Fruit fly (Drosophila melanogaster) whole organism, embryonic: ENCODE measurements around the gene CG43850.

Experiments
- ATbp ChIP-seq: fragments of 200-800 bp; sonication (Bioruptor generic); optimal IDR thresholded peaks from 2 replicates; lab custom pipeline; 2017; ENCODE audit warnings: missing biosample characterization, mild to moderate bottlenecking, missing genetic modification characterization, missing genetic modification reagents
- CG10321 ChIP-seq: fragments of 200-800 bp; sonication (Bioruptor generic); IDR thresholded peaks from 2 replicates; pipeline ENCODE4 v1.3.6; 2022; ENCODE audit warnings: missing biosample characterization, missing genetic modification characterization
- CG10565 ChIP-seq: fragments of 200-800 bp; sonication (Bioruptor generic); optimal IDR thresholded peaks from 3 replicates; lab custom pipeline; 2016; ENCODE audit warnings: missing biosample characterization, mild to moderate bottlenecking, missing genetic modification characterization
- CG10959 ChIP-seq: fragments of 200-800 bp; sonication (Bioruptor generic); IDR thresholded peaks from 2 replicates; pipeline ENCODE4 v1.3.6; 2022; ENCODE audit warnings: missing biosample characterization, missing genetic modification characterization
- CG1233 ChIP-seq: fragments of 200-800 bp; sonication (Bioruptor generic); optimal IDR thresholded peaks from 4 replicates; lab custom pipeline; 2018; ENCODE audit warnings: missing biosample characterization, mild to moderate bottlenecking, missing genetic modification characterization
- CG12942 ChIP-seq: fragments of 200-800 bp; sonication (Bioruptor generic); optimal IDR thresholded peaks from 3 replicates; lab custom pipeline; 2016; ENCODE audit warnings: missing biosample characterization, missing genetic modification characterization
- CG13424 ChIP-seq: fragments of 200-800 bp; sonication (Bioruptor generic); optimal IDR thresholded peaks from 2 replicates; lab custom pipeline; 2019; ENCODE audit warnings: missing biosample characterization, mild to moderate bottlenecking, missing genetic modification characterization, moderate library complexity
- CG15479 ChIP-seq: fragments of 200-800 bp; sonication (Bioruptor generic); optimal IDR thresholded peaks from 3 replicates; lab custom pipeline; 2019; ENCODE audit warnings: missing biosample characterization, mild to moderate bottlenecking, missing genetic modification characterization, moderate library complexity
- CG17361 ChIP-seq: fragments of 200-800 bp; sonication (Bioruptor generic); IDR thresholded peaks from 3 replicates; pipeline ENCODE4 v1.3.6; 2022; ENCODE audit warnings: missing biosample characterization, missing genetic modification characterization
- CG34422 ChIP-seq: fragments of 200-800 bp; sonication (Bioruptor generic); IDR thresholded peaks from 3 replicates; pipeline ENCODE4 v1.3.6; 2022; ENCODE audit warnings: missing biosample characterization, missing genetic modification characterization
- CG5180 ChIP-seq: fragments of 200-800 bp; sonication (Bioruptor generic); optimal IDR thresholded peaks from 3 replicates; lab custom pipeline; 2017; ENCODE audit warnings: missing biosample characterization, missing genetic modification characterization, mild to moderate bottlenecking, moderate library complexity, missing genetic modification reagents
- CG5245 ChIP-seq: fragments of 200-800 bp; sonication (Bioruptor generic); optimal IDR thresholded peaks from 3 replicates; lab custom pipeline; 2016; ENCODE audit warnings: missing biosample characterization, missing genetic modification characterization
- CG6654 ChIP-seq: fragments of 200-800 bp; sonication (Bioruptor generic); optimal IDR thresholded peaks from 2 replicates; lab custom pipeline; 2017; ENCODE audit warnings: missing biosample characterization, mild to moderate bottlenecking, missing genetic modification characterization
- CG6791 ChIP-seq: fragments of 200-800 bp; sonication (Bioruptor generic); IDR thresholded peaks from 3 replicates; pipeline ENCODE4 v1.3.6; 2022; ENCODE audit warnings: missing biosample characterization, missing genetic modification characterization; ENCODE audit not compliant: partially characterized antibody
- CG7372 ChIP-seq: fragments of 200-800 bp; sonication (Bioruptor generic); IDR thresholded peaks from 2 replicates; pipeline ENCODE4 v1.3.6; 2022; ENCODE audit warnings: missing biosample characterization, missing genetic modification characterization
- CG8089 ChIP-seq: fragments of 200-800 bp; sonication (Bioruptor generic); optimal IDR thresholded peaks from 3 replicates; lab custom pipeline; 2016; ENCODE audit warnings: missing biosample characterization, missing genetic modification characterization
- CG8944 ChIP-seq: fragments of 200-800 bp; sonication (Bioruptor generic); optimal IDR thresholded peaks from 3 replicates; lab custom pipeline; 2016; ENCODE audit warnings: missing biosample characterization, missing genetic modification characterization
- CHES-1-like ChIP-seq: fragments of 200-800 bp; sonication (Bioruptor generic); optimal IDR thresholded peaks from 2 replicates; lab custom pipeline; 2016; ENCODE audit warnings: missing biosample characterization, missing genetic modification characterization
- CrebB ChIP-seq: fragments of 200-800 bp; sonication (Bioruptor generic); optimal IDR thresholded peaks from 3 replicates; lab custom pipeline; 2018; ENCODE audit warnings: missing biosample characterization, mild to moderate bottlenecking, missing genetic modification characterization
- Dip2 ChIP-seq: fragments of 200-800 bp; sonication (Bioruptor generic); IDR thresholded peaks from 2 replicates; pipeline ENCODE4 v1.3.6; 2022; ENCODE audit warnings: missing biosample characterization, missing genetic modification characterization
- Drgx ChIP-seq: fragments of 200-800 bp; sonication (Bioruptor generic); IDR thresholded peaks from 2 replicates; pipeline ENCODE4 v1.3.6; 2022; ENCODE audit warnings: missing biosample characterization, missing genetic modification characterization
- E2f1 ChIP-seq: fragments of 200-800 bp; sonication (Bioruptor generic); IDR thresholded peaks from 2 replicates; pipeline ENCODE4 v1.3.6; 2022; ENCODE audit warnings: missing biosample characterization, missing genetic modification characterization
- Ets65A ChIP-seq: fragments of 200-800 bp; sonication (Bioruptor generic); peaks from one replicate; lab custom pipeline; 2016; ENCODE audit warnings: missing biosample characterization, missing genetic modification characterization
- Fer1 ChIP-seq: fragments of 200-800 bp; sonication (Bioruptor generic); optimal IDR thresholded peaks from 2 replicates; lab custom pipeline; 2017; ENCODE audit warnings: missing biosample characterization, mild to moderate bottlenecking, missing genetic modification characterization
- NFAT ChIP-seq: fragments of 200-800 bp; sonication (Bioruptor generic); IDR thresholded peaks from 2 replicates; pipeline ENCODE4 v1.3.6; 2022; ENCODE audit warnings: missing biosample characterization, missing genetic modification characterization
- Nf-YB ChIP-seq: fragments of 200-800 bp; sonication (Bioruptor generic); optimal IDR thresholded peaks from 3 replicates; lab custom pipeline; 2019; ENCODE audit warnings: missing biosample characterization, mild to moderate bottlenecking, missing genetic modification characterization, moderate library complexity
- NfI ChIP-seq: fragments of 200-800 bp; sonication (Bioruptor generic); optimal IDR thresholded peaks from 3 replicates; lab custom pipeline; 2018; ENCODE audit warnings: missing biosample characterization, mild to moderate bottlenecking, missing genetic modification characterization, moderate library complexity
- Poxn ChIP-seq: fragments of 200-800 bp; sonication (Bioruptor generic); IDR thresholded peaks from 2 replicates; pipeline ENCODE4 v1.3.6; 2022; ENCODE audit warnings: missing biosample characterization, missing genetic modification characterization
- Sry-β ChIP-seq: fragments of 200-800 bp; sonication (Bioruptor generic); optimal IDR thresholded peaks from 2 replicates; lab custom pipeline; 2018; ENCODE audit warnings: missing biosample characterization, mild to moderate bottlenecking, missing genetic modification characterization, moderate library complexity
- Taf1 ChIP-seq: fragments of 200-800 bp; sonication (Bioruptor generic); IDR thresholded peaks from 2 replicates; pipeline ENCODE4 v1.3.6; 2022; ENCODE audit warnings: missing biosample characterization, missing genetic modification characterization
- YL-1 ChIP-seq: fragments of 200-800 bp; sonication (Bioruptor generic); optimal IDR thresholded peaks from 3 replicates; lab custom pipeline; 2017; ENCODE audit warnings: missing biosample characterization, mild to moderate bottlenecking, missing genetic modification characterization
- ase ChIP-seq: fragments of 200-800 bp; sonication (Bioruptor generic); IDR thresholded peaks from 3 replicates; pipeline ENCODE4 v1.3.6; 2022; ENCODE audit warnings: missing biosample characterization, missing genetic modification characterization
- dysf ChIP-seq: fragments of 200-800 bp; sonication (Bioruptor generic); IDR thresholded peaks from 3 replicates; pipeline ENCODE4 v1.3.6; 2022; ENCODE audit warnings: missing biosample characterization, missing genetic modification characterization
- ems ChIP-seq: fragments of 200-800 bp; sonication (Bioruptor generic); optimal IDR thresholded peaks from 3 replicates; lab custom pipeline; 2016; ENCODE audit warnings: missing biosample characterization, missing genetic modification characterization
- fd102C ChIP-seq: fragments of 200-800 bp; sonication (Bioruptor generic); optimal IDR thresholded peaks from 2 replicates; lab custom pipeline; 2018; ENCODE audit warnings: missing biosample characterization, mild to moderate bottlenecking, missing genetic modification characterization, moderate library complexity
- fd3F ChIP-seq: fragments of 200-800 bp; sonication (Bioruptor generic); optimal IDR thresholded peaks from 2 replicates; lab custom pipeline; 2018; ENCODE audit warnings: missing biosample characterization, mild to moderate bottlenecking, missing genetic modification characterization, moderate library complexity
- fd96Cb ChIP-seq: fragments of 200-800 bp; sonication (Bioruptor generic); optimal IDR thresholded peaks from 2 replicates; lab custom pipeline; 2018; ENCODE audit warnings: missing biosample characterization, mild to moderate bottlenecking, missing genetic modification characterization, moderate library complexity
- fru ChIP-seq: fragments of >200 bp; optimal IDR thresholded peaks from 2 replicates; lab custom pipeline; 2017
- gcm2 ChIP-seq: fragments of 200-800 bp; sonication (Bioruptor generic); optimal IDR thresholded peaks from 2 replicates; lab custom pipeline; 2016; ENCODE audit warnings: missing biosample characterization, missing genetic modification characterization
- hbn ChIP-seq: fragments of 200-800 bp; sonication (Bioruptor generic); IDR thresholded peaks from 2 replicates; pipeline ENCODE4 v1.3.6; 2022; ENCODE audit warnings: missing biosample characterization, missing genetic modification characterization; ENCODE audit not compliant: partially characterized antibody
- hkb ChIP-seq, 2 experiments: fragments of 200-800 bp in 1 of 2; fragments of >200 bp in 1 of 2; sonication (Bioruptor generic) in 1 of 2; IDR thresholded peaks in 1 of 2; optimal IDR thresholded peaks in 1 of 2; 2 replicates each; pipeline versions ENCODE4 v1.3.6 to Lab custom; 2017 to 2022; ENCODE audit warnings: missing biosample characterization in 1 of 2, missing genetic modification characterization in 1 of 2
- insv ChIP-seq, 2 experiments: fragments of 200-800 bp; sonication (Bioruptor generic); optimal IDR thresholded peaks; 3 replicates each; lab custom pipeline; 2016 to 2018; ENCODE audit warnings: missing biosample characterization in 2 of 2, missing genetic modification characterization in 2 of 2
- lov ChIP-seq, 2 experiments: fragments of 200-800 bp in 1 of 2; fragments of >200 bp in 1 of 2; sonication (Bioruptor generic) in 1 of 2; IDR thresholded peaks in 1 of 2; optimal IDR thresholded peaks in 1 of 2; 2 replicates in 1 of 2; 3 replicates in 1 of 2; pipeline versions ENCODE4 v1.3.6 to Lab custom; 2017 to 2022; ENCODE audit warnings: missing biosample characterization in 1 of 2, missing genetic modification characterization in 1 of 2
- repo ChIP-seq: fragments of 200-800 bp; sonication (Bioruptor generic); optimal IDR thresholded peaks from 2 replicates; lab custom pipeline; 2016; ENCODE audit warnings: missing biosample characterization, missing genetic modification characterization
- sisA ChIP-seq: fragments of 200-800 bp; sonication (Bioruptor generic); IDR thresholded peaks from 2 replicates; pipeline ENCODE4 v1.3.6; 2022; ENCODE audit warnings: missing biosample characterization, missing genetic modification characterization
- sna ChIP-seq: fragments of 200-800 bp; sonication (Bioruptor generic); IDR thresholded peaks from 2 replicates; pipeline ENCODE4 v1.3.6; 2022; ENCODE audit warnings: missing biosample characterization, missing genetic modification characterization; ENCODE audit not compliant: partially characterized antibody
- stwl ChIP-seq: fragments of 200-800 bp; sonication (Bioruptor generic); optimal IDR thresholded peaks from 3 replicates; lab custom pipeline; 2018; ENCODE audit warnings: missing biosample characterization, mild to moderate bottlenecking, missing genetic modification characterization, moderate library complexity
- toy ChIP-seq: fragments of 200-800 bp; sonication (Bioruptor generic); IDR thresholded peaks from 2 replicates; pipeline ENCODE4 v1.3.6; 2022; ENCODE audit warnings: missing biosample characterization, missing genetic modification characterization
- unc-4 ChIP-seq: fragments of 200-800 bp; sonication (Bioruptor generic); IDR thresholded peaks from 2 replicates; pipeline ENCODE4 v1.3.6; 2022; ENCODE audit warnings: missing biosample characterization, missing genetic modification characterization; ENCODE audit not compliant: partially characterized antibody
- zf30C ChIP-seq: fragments of 200-800 bp; sonication (Bioruptor generic); optimal IDR thresholded peaks from 3 replicates; lab custom pipeline; 2018; ENCODE audit warnings: missing biosample characterization, mild to moderate bottlenecking, missing genetic modification characterization

Gene CG43850

DNA sequence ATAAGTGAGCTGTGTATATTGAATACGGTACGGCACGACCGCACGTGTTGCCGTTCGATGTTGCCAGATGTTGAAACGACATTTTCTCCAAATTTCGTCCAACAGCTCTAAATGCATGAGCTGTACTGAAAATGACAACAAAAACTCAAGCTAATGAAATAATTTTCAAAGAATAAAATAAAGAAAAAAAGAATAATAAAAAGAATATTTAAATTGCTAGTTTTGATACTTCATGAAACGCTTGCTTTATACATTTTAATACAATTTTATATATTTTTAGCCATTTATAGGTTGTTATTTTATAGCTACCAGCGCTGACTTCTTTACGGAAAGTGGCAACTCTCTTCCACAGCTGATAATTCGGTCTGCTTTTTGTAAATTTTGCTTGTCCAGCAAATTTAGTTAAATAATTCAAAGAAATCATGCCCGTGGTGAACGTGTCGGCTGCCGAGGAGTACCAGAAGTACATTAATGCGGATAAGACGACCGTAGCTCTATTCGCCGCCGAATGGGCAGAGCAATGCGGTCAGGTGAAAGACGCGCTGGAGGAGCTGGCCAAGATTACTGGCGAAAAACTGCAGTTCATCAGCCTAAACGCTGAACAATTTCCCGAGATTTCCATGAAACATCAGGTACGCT, 49.0 kb upstream of the CG43850 start, which contains the start of the genes Nnp-1 and Grx3 (continued):
- TF ChIP-seq CG10321 (GFP tag; lab: Robert Waterston, UW) (no peak), repo (no peak), Poxn (GFP tag; lab: Robert Waterston, UW) (no peak), CG17361 (no peak; the same call in 2 of the 3 replicates), E2f1 (0 out of 2 replicates have a peak, but pooled peaks have one; percentile 24), gcm2 (GFP tag; lab: Kevin White, UChicago) (no peak), CG8089 (GFP tag; lab: Kevin White, UChicago) (no peak), CG12942 (peak; percentile 27), Drgx (GFP tag; lab: Robert Waterston, UW) (no peak), CG10565 (GFP tag; lab: Kevin White, UChicago) (no peak), CG8944 (GFP tag; lab: Kevin White, UChicago) (no peak), CG5180 (GFP tag; lab: Kevin White, UChicago) (peak; percentile 71), stwl (peak; percentile 49), Sry-β (GFP tag; lab: Kevin White, UChicago) (peak; percentile 92), unc-4 (no peak), ems (GFP tag; lab: Kevin White, UChicago) (no peak), CG34422 (GFP tag; lab: Robert Waterston, UW) (peak; percentile 65), CrebB (no peak), zf30C (no peak), toy (GFP tag; lab: Robert Waterston, UW) (no peak), insv (GFP tag; optimal IDR thresholded peaks at IDR 0.05; lab: Kevin White, UChicago) (no peak), lov (optimal IDR thresholded peaks at IDR 0.05; lab: Kevin White, UChicago) (no peak), lov (GFP tag; IDR thresholded peaks at IDR 0.05; lab: Robert Waterston, UW) (no peak), CG10959 (GFP tag; lab: Robert Waterston, UW) (no peak), YL-1 (peak; percentile 78), CG6654 (GFP tag; lab: Kevin White, UChicago) (no peak), CG15479 (no peak), sna (GFP tag; lab: Robert Waterston, UW) (no peak), dysf (GFP tag; lab: Robert Waterston, UW) (peak; percentile 46; the same call in 1 of the 3 replicates), fru (lab: Kevin White, UChicago) (no peak), fd3F (GFP tag; lab: Kevin White, UChicago) (peak; percentile 51), hkb (optimal IDR thresholded peaks at IDR 0.05; lab: Kevin White, UChicago) (peak; percentile 21), hkb (GFP tag; IDR thresholded peaks at IDR 0.05; lab: Robert Waterston, UW) (no peak), Ets65A (GFP tag; lab: Kevin White, UChicago) (peak; percentile 71), fd102C (GFP tag; lab: Kevin White, UChicago) (no peak), NfI (peak; percentile 59), NFAT (no peak), Fer1 (GFP tag; lab: Kevin White, UChicago) (no peak), hbn (no peak), Dip2 (GFP tag; lab: Robert Waterston, UW) (no peak), CG1233 (no peak), CG6791 (GFP tag; lab: Robert Waterston, UW) (no peak), CG7372 (no peak), CG13424 (tag; lab: Kevin White, UChicago) (peak; percentile 80), ase (GFP tag; lab: Robert Waterston, UW) (no peak), Taf1 (GFP tag; lab: Robert Waterston, UW) (no peak), fd96Cb (tag; lab: Kevin White, UChicago) (peak; percentile 15), Nf-YB (GFP tag; lab: Kevin White, UChicago) (no peak), CHES-1-like (GFP tag; lab: Kevin White, UChicago) (no peak), sisA (peak; percentile 19; the same call in 1 of the 2 replicates), ATbp (GFP tag; lab: Kevin White, UChicago) (no peak), CG5245 (GFP tag; lab: Kevin White, UChicago) (no peak)
